Worm (Caenorhabditis elegans): ENCODE results near the gene unc-85.

- no peak for TF ChIP-seq med-1 (GFP tag; optimal IDR thresholded peaks at IDR 0.05; ENCODE audit: insufficient read depth)
- TF ChIP-seq flt-1 (GFP tag; IDR thresholded peaks at IDR 0.05), result no peak
- no peak for TF ChIP-seq ztf-29 (GFP tag; IDR thresholded peaks at IDR 0.05)
- TF ChIP-seq cog-1 (tag; optimal IDR thresholded peaks at IDR 0.05), result no peak
- TF ChIP-seq tab-1 (GFP tag; IDR thresholded peaks at IDR 0.05), result no peak
- no peak for TF ChIP-seq ref-1 (GFP tag; conservative IDR thresholded peaks at IDR 0.05)
- TF ChIP-seq T22C8.4 (GFP tag; IDR thresholded peaks at IDR 0.05), result no peak
Measured at ce11 chrII:4698266-4698771, 3.5 kb upstream of the unc-85 start, which contains the start of the genes rpn-5 and scc-1.
